Fruit fly (Drosophila melanogaster): Measurements from ENCODE around the gene tey.

The tey gene

DNA sequence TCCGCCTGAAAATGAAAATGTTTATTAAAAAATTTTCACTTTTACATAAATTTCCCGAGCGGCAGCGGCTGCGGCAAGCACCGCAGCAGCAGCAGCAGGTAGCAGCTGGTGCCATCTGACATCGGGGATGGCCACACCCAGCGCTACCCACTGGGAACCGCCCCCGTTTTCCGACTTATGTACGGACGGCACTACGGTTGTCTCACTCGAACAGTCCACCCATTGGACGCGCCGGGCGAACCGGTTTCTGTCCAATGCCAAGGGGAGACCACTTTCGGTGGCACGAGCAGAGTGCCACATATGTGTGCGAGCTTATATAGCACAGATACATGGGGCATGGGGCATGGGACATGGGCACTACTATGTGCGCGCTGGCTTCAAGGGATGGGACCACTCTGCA is 19.0 kb upstream of the tey start (continued):
- TF ChIP-seq MTF-1 (GFP tag; optimal IDR thresholded peaks at IDR 0.05; ENCODE audit: borderline replicate concordance) = no peak
- TF ChIP-seq Abd-B (GFP tag; optimal IDR thresholded peaks at IDR 0.05) = no peak
- TF ChIP-seq HmgZ (tag; optimal IDR thresholded peaks at IDR 0.05) = no peak
- TF ChIP-seq rib (GFP tag; IDR thresholded peaks at IDR 0.05) = no peak
- no peak for TF ChIP-seq HLH3B (GFP tag; IDR thresholded peaks at IDR 0.05)
- no peak for TF ChIP-seq klu (GFP tag; IDR thresholded peaks at IDR 0.05)
- TF ChIP-seq zf30C (GFP tag; optimal IDR thresholded peaks at IDR 0.05) = no peak
- peak; percentile 34 for TF ChIP-seq sna (GFP tag; IDR thresholded peaks at IDR 0.05; ENCODE audit: partially characterized antibody)
- no peak for TF ChIP-seq nerfin-1 (tag; optimal IDR thresholded peaks at IDR 0.05)
- TF ChIP-seq CG6854 (GFP tag; optimal IDR thresholded peaks at IDR 0.05) = no peak
- no peak for TF ChIP-seq Aef1 (GFP tag; IDR thresholded peaks at IDR 0.05)
- TF ChIP-seq tin (GFP tag; optimal IDR thresholded peaks at IDR 0.05) = no peak
- no peak for TF ChIP-seq insv (GFP tag; optimal IDR thresholded peaks at IDR 0.05)
- TF ChIP-seq Hr3 (GFP tag; optimal IDR thresholded peaks at IDR 0.05) = no peak
- TF ChIP-seq CG7556 (GFP tag; optimal IDR thresholded peaks at IDR 0.05) = no peak
- no peak for TF ChIP-seq bigmax (GFP tag; optimal IDR thresholded peaks at IDR 0.05)
- TF ChIP-seq Camta (GFP tag; optimal IDR thresholded peaks at IDR 0.05) = no peak
- TF ChIP-seq zen (tag; optimal IDR thresholded peaks at IDR 0.05) = no peak
- TF ChIP-seq Deaf1 (tag; optimal IDR thresholded peaks at IDR 0.05) = peak; percentile 67
- no peak for TF ChIP-seq dimm (GFP tag; IDR thresholded peaks at IDR 0.05)
- no peak for TF ChIP-seq gt (GFP tag; IDR thresholded peaks at IDR 0.05)
- no peak for TF ChIP-seq org-1 (GFP tag; optimal IDR thresholded peaks at IDR 0.05)
- TF ChIP-seq ranshi (GFP tag; IDR thresholded peaks at IDR 0.05) = no peak
- no peak for TF ChIP-seq gfzf (GFP tag; optimal IDR thresholded peaks at IDR 0.05)
- no peak for TF ChIP-seq H15 (GFP tag; IDR thresholded peaks at IDR 0.05)
- no peak for TF ChIP-seq mirr (GFP tag; optimal IDR thresholded peaks at IDR 0.05)
- TF ChIP-seq CG1233 (GFP tag; optimal IDR thresholded peaks at IDR 0.05) = no peak
- TF ChIP-seq Gug (GFP tag; IDR thresholded peaks at IDR 0.05) = no peak
- TF ChIP-seq CG5953 (GFP tag; IDR thresholded peaks at IDR 0.05) = no peak
- no peak for TF ChIP-seq CG10366 (GFP tag; IDR thresholded peaks at IDR 0.05)
- peak; percentile 31 for TF ChIP-seq ftz-f1 (GFP tag; optimal IDR thresholded peaks at IDR 0.05)
- TF ChIP-seq CG12071 (GFP tag; optimal IDR thresholded peaks at IDR 0.05) = no peak
- no peak for TF ChIP-seq C15 (GFP tag; IDR thresholded peaks at IDR 0.05)
- no peak for TF ChIP-seq GATAe (GFP tag; conservative IDR thresholded peaks at IDR 0.05)
- TF ChIP-seq crc (GFP tag; optimal IDR thresholded peaks at IDR 0.05) = no peak
- no peak for TF ChIP-seq CG6683 (GFP tag; optimal IDR thresholded peaks at IDR 0.05)
- TF ChIP-seq Dbx (GFP tag; IDR thresholded peaks at IDR 0.05) = no peak
- TF ChIP-seq CG15073 (GFP tag; optimal IDR thresholded peaks at IDR 0.05) = no peak
- no peak for TF ChIP-seq CG13296 (GFP tag; optimal IDR thresholded peaks at IDR 0.05)
- TF ChIP-seq sr (GFP tag; IDR thresholded peaks at IDR 0.05) = peak; percentile 84
- no peak for TF ChIP-seq CG13775 (GFP tag; optimal IDR thresholded peaks at IDR 0.05)
- TF ChIP-seq CG1792 (GFP tag; optimal IDR thresholded peaks at IDR 0.05) = no peak
- no peak for TF ChIP-seq caup (GFP tag; optimal IDR thresholded peaks at IDR 0.05; ENCODE audit: severe bottlenecking)
- TF ChIP-seq exex (tag; optimal IDR thresholded peaks at IDR 0.05) = no peak
- TF ChIP-seq toy (GFP tag; IDR thresholded peaks at IDR 0.05) = no peak
- TF ChIP-seq ac (GFP tag; optimal IDR thresholded peaks at IDR 0.05) = no peak
- no peak for TF ChIP-seq sqz (GFP tag; optimal IDR thresholded peaks at IDR 0.05)
- TF ChIP-seq corto (GFP tag; optimal IDR thresholded peaks at IDR 0.05) = no peak
- TF ChIP-seq Doc2 (GFP tag; IDR thresholded peaks at IDR 0.05) = no peak
- TF ChIP-seq CG31365 (tag; optimal IDR thresholded peaks at IDR 0.05) = no peak
- TF ChIP-seq Ptx1 (GFP tag; IDR thresholded peaks at IDR 0.05) = no peak
- no peak for TF ChIP-seq CG3407 (GFP tag; optimal IDR thresholded peaks at IDR 0.05)
- TF ChIP-seq sisA (GFP tag; IDR thresholded peaks at IDR 0.05) = no peak
